Fruit fly (Drosophila melanogaster) whole organism, embryonic: ENCODE data around the gene shv.

Source experiments
- Asciz ChIP-seq: fragments of 200-800 bp; sonication (Bioruptor generic); optimal IDR thresholded peaks from 2 replicates; lab custom pipeline; 2017; ENCODE audit warnings: missing biosample characterization, mild to moderate bottlenecking, missing genetic modification characterization, missing genetic modification reagents
- CG10431 ChIP-seq: fragments of 200-800 bp; sonication (Bioruptor generic); optimal IDR thresholded peaks from 3 replicates; lab custom pipeline; 2018; ENCODE audit warnings: missing biosample characterization, mild to moderate bottlenecking, missing genetic modification characterization
- CG10462 ChIP-seq: fragments of 200-800 bp; sonication (Bioruptor generic); optimal IDR thresholded peaks from 2 replicates; lab custom pipeline; 2016; ENCODE audit warnings: missing biosample characterization, missing genetic modification characterization
- CG10565 ChIP-seq: fragments of 200-800 bp; sonication (Bioruptor generic); optimal IDR thresholded peaks from 3 replicates; lab custom pipeline; 2016; ENCODE audit warnings: missing biosample characterization, mild to moderate bottlenecking, missing genetic modification characterization
- CG11504 ChIP-seq: fragments of 200-800 bp; sonication (Bioruptor generic); optimal IDR thresholded peaks from 3 replicates; lab custom pipeline; 2019; ENCODE audit warnings: missing biosample characterization, mild to moderate bottlenecking, missing genetic modification characterization, moderate library complexity
- CG12391 ChIP-seq: fragments of 200-800 bp; sonication (Bioruptor generic); optimal IDR thresholded peaks from 3 replicates; lab custom pipeline; 2018; ENCODE audit warnings: missing biosample characterization, mild to moderate bottlenecking, missing genetic modification characterization, moderate library complexity
- CG12769 ChIP-seq: fragments of 200-800 bp; sonication (Bioruptor generic); optimal IDR thresholded peaks from 2 replicates; lab custom pipeline; 2019; ENCODE audit warnings: missing biosample characterization, mild to moderate bottlenecking, missing genetic modification characterization, moderate library complexity
- CG13123 ChIP-seq: fragments of 200-800 bp; sonication (Bioruptor generic); optimal IDR thresholded peaks from 2 replicates; lab custom pipeline; 2016; ENCODE audit warnings: missing biosample characterization, missing genetic modification characterization
- CG13287 ChIP-seq: fragments of 200-800 bp; sonication (Bioruptor generic); IDR thresholded peaks from 2 replicates; pipeline ENCODE4 v1.3.6; 2022; ENCODE audit warnings: missing biosample characterization, missing genetic modification characterization; ENCODE audit not compliant: partially characterized antibody
- CG17829 ChIP-seq: fragments of 200-800 bp; optimal IDR thresholded peaks from 2 replicates; lab custom pipeline; 2019; ENCODE audit warnings: missing biosample characterization, mild to moderate bottlenecking, missing genetic modification characterization, moderate library complexity
- CG18476 ChIP-seq: fragments of 200-800 bp; sonication (Bioruptor generic); optimal IDR thresholded peaks from 2 replicates; lab custom pipeline; 2016; ENCODE audit warnings: missing biosample characterization, mild to moderate bottlenecking, missing genetic modification characterization
- CG2712 ChIP-seq: fragments of 200-800 bp; optimal IDR thresholded peaks from 3 replicates; lab custom pipeline; 2019; ENCODE audit warnings: missing biosample characterization, mild to moderate bottlenecking, missing genetic modification characterization, moderate library complexity
- CG5245 ChIP-seq: fragments of 200-800 bp; sonication (Bioruptor generic); optimal IDR thresholded peaks from 3 replicates; lab custom pipeline; 2016; ENCODE audit warnings: missing biosample characterization, missing genetic modification characterization
- CG6254 ChIP-seq: fragments of 200-800 bp; sonication (Bioruptor generic); optimal IDR thresholded peaks from 3 replicates; lab custom pipeline; 2017; ENCODE audit warnings: mild to moderate bottlenecking, missing biosample characterization, missing genetic modification reagents, missing genetic modification characterization
- CG6813 ChIP-seq: fragments of 200-800 bp; sonication (Bioruptor generic); optimal IDR thresholded peaks from 2 replicates; lab custom pipeline; 2017; ENCODE audit warnings: missing biosample characterization, missing genetic modification characterization, mild to moderate bottlenecking, moderate library complexity, missing genetic modification reagents
- CG7556 ChIP-seq: fragments of 200-800 bp; sonication (Bioruptor generic); optimal IDR thresholded peaks from 2 replicates; lab custom pipeline; 2017; ENCODE audit warnings: missing biosample characterization, mild to moderate bottlenecking, missing genetic modification characterization
- CG9932 ChIP-seq: fragments of 200-800 bp; sonication (Bioruptor generic); IDR thresholded peaks from 2 replicates; pipeline ENCODE4 v1.3.6; 2022; ENCODE audit warnings: missing biosample characterization, missing genetic modification characterization
- CHES-1-like ChIP-seq: fragments of 200-800 bp; sonication (Bioruptor generic); optimal IDR thresholded peaks from 2 replicates; lab custom pipeline; 2016; ENCODE audit warnings: missing biosample characterization, missing genetic modification characterization
- Chrac-16 ChIP-seq: fragments of 200-800 bp; sonication (Bioruptor generic); optimal IDR thresholded peaks from 3 replicates; lab custom pipeline; 2016; ENCODE audit warnings: missing biosample characterization, missing genetic modification characterization
- CkIIα-i1 ChIP-seq: fragments of 200-800 bp; sonication (Bioruptor generic); IDR thresholded peaks from 2 replicates; pipeline ENCODE4 v1.3.6; 2022; ENCODE audit warnings: missing biosample characterization, missing genetic modification characterization
- CoRest ChIP-seq: fragments of 200-800 bp; sonication (Bioruptor generic); optimal IDR thresholded peaks from 3 replicates; lab custom pipeline; 2018; ENCODE audit warnings: missing biosample characterization, mild to moderate bottlenecking, missing genetic modification characterization, moderate library complexity
- D19B ChIP-seq: fragments of 200-800 bp; sonication (Bioruptor generic); optimal IDR thresholded peaks from 2 replicates; lab custom pipeline; 2017; ENCODE audit warnings: missing biosample characterization, mild to moderate bottlenecking, missing genetic modification characterization
- Dbx ChIP-seq: fragments of 200-800 bp; sonication (Bioruptor generic); IDR thresholded peaks from 3 replicates; pipeline ENCODE4 v1.3.6; 2022; ENCODE audit warnings: missing biosample characterization, missing genetic modification characterization
- Dek ChIP-seq: fragments of 200-800 bp; sonication (Bioruptor generic); optimal IDR thresholded peaks from 3 replicates; lab custom pipeline; 2019; ENCODE audit warnings: missing biosample characterization, mild to moderate bottlenecking, missing genetic modification characterization, moderate library complexity
- Eip74EF ChIP-seq, 2 experiments: fragments of 200-800 bp in 1 of 2; fragments of >200 bp in 1 of 2; sonication (Bioruptor generic) in 1 of 2; optimal IDR thresholded peaks; 2 replicates each; lab custom pipeline; 2017 to 2019; ENCODE audit warnings: missing biosample characterization in 2 of 2, missing genetic modification characterization in 2 of 2, mild to moderate bottlenecking in 1 of 2, moderate library complexity in 1 of 2
- HmgD ChIP-seq: fragments of 200-800 bp; sonication (Bioruptor generic); optimal IDR thresholded peaks from 3 replicates; lab custom pipeline; 2016; ENCODE audit warnings: missing biosample characterization, missing genetic modification characterization
- Hmr ChIP-seq: fragments of 200-800 bp; sonication (Bioruptor generic); optimal IDR thresholded peaks from 3 replicates; lab custom pipeline; 2017; ENCODE audit warnings: mild to moderate bottlenecking, missing biosample characterization, missing genetic modification reagents, missing genetic modification characterization
- Hr3 ChIP-seq: fragments of 200-800 bp; sonication (Bioruptor generic); optimal IDR thresholded peaks from 3 replicates; lab custom pipeline; 2016; ENCODE audit warnings: missing biosample characterization, missing genetic modification characterization
- Hr39 ChIP-seq: fragments of >200 bp; optimal IDR thresholded peaks from 2 replicates; lab custom pipeline; 2017
- Lhr ChIP-seq: fragments of 200-800 bp; sonication (Bioruptor generic); optimal IDR thresholded peaks from 3 replicates; lab custom pipeline; 2017; ENCODE audit warnings: mild to moderate bottlenecking, missing biosample characterization, missing genetic modification reagents, missing genetic modification characterization
- NK7.1 ChIP-seq: fragments of 200-800 bp; sonication (Bioruptor generic); optimal IDR thresholded peaks from 3 replicates; lab custom pipeline; 2016; ENCODE audit warnings: missing biosample characterization, missing genetic modification characterization
- Side ChIP-seq: fragments of 200-800 bp; sonication (Bioruptor generic); optimal IDR thresholded peaks from 2 replicates; lab custom pipeline; 2016; ENCODE audit warnings: missing biosample characterization, missing genetic modification characterization
- Taf1 ChIP-seq: fragments of 200-800 bp; sonication (Bioruptor generic); IDR thresholded peaks from 2 replicates; pipeline ENCODE4 v1.3.6; 2022; ENCODE audit warnings: missing biosample characterization, missing genetic modification characterization
- Xrp1 ChIP-seq: fragments of 200-800 bp; sonication (Bioruptor generic); IDR thresholded peaks from 2 replicates; pipeline ENCODE4 v1.3.6; 2022; ENCODE audit warnings: missing biosample characterization, missing genetic modification characterization
- al ChIP-seq: fragments of 200-800 bp; sonication (Bioruptor generic); IDR thresholded peaks from 2 replicates; pipeline ENCODE4 v1.3.6; 2022; ENCODE audit warnings: missing biosample characterization, missing genetic modification characterization
- ara ChIP-seq: fragments of 200-800 bp; sonication (Bioruptor generic); IDR thresholded peaks from 2 replicates; pipeline ENCODE4 v1.3.6; 2022; ENCODE audit warnings: missing biosample characterization, missing genetic modification characterization
- croc ChIP-seq: fragments of 200-800 bp; sonication (Bioruptor generic); conservative IDR thresholded peaks from 3 replicates; pipeline ENCODE4 v1.3.6; 2022; ENCODE audit warnings: missing biosample characterization, missing genetic modification characterization
- da ChIP-seq: fragments of 200-800 bp; sonication (Bioruptor generic); optimal IDR thresholded peaks from 2 replicates; lab custom pipeline; 2016; ENCODE audit warnings: missing biosample characterization, missing genetic modification characterization
- dimm ChIP-seq: fragments of 200-800 bp; sonication (Bioruptor generic); IDR thresholded peaks from 2 replicates; pipeline ENCODE4 v1.3.6; 2022; ENCODE audit warnings: missing biosample characterization, missing genetic modification characterization
- fd64A ChIP-seq: fragments of 200-800 bp; sonication (Bioruptor generic); optimal IDR thresholded peaks from 3 replicates; lab custom pipeline; 2018; ENCODE audit warnings: missing biosample characterization, mild to moderate bottlenecking, missing genetic modification characterization
- fru ChIP-seq: fragments of >200 bp; optimal IDR thresholded peaks from 2 replicates; lab custom pipeline; 2017
- gcm2 ChIP-seq: fragments of 200-800 bp; sonication (Bioruptor generic); optimal IDR thresholded peaks from 2 replicates; lab custom pipeline; 2016; ENCODE audit warnings: missing biosample characterization, missing genetic modification characterization
- gem ChIP-seq: fragments of 200-800 bp; sonication (Bioruptor generic); optimal IDR thresholded peaks from 2 replicates; lab custom pipeline; 2019; ENCODE audit warnings: missing biosample characterization, mild to moderate bottlenecking, missing genetic modification characterization, moderate library complexity
- her ChIP-seq: fragments of 200-800 bp; sonication (Bioruptor generic); optimal IDR thresholded peaks from 2 replicates; lab custom pipeline; 2016; ENCODE audit warnings: missing biosample characterization, missing genetic modification characterization
- ind ChIP-seq: fragments of 200-800 bp; sonication (Bioruptor generic); optimal IDR thresholded peaks from 3 replicates; lab custom pipeline; 2016; ENCODE audit warnings: missing biosample characterization, missing genetic modification characterization
- nmo ChIP-seq: fragments of 200-800 bp; sonication (Bioruptor generic); optimal IDR thresholded peaks from 2 replicates; lab custom pipeline; 2018; ENCODE audit warnings: missing biosample characterization, mild to moderate bottlenecking, missing genetic modification characterization, moderate library complexity
- pros ChIP-seq: fragments of 200-800 bp; sonication (Bioruptor generic); optimal IDR thresholded peaks from 3 replicates; lab custom pipeline; 2019; ENCODE audit warnings: missing biosample characterization, mild to moderate bottlenecking, missing genetic modification characterization, moderate library complexity
- slbo ChIP-seq: fragments of 200-800 bp; sonication (Bioruptor generic); IDR thresholded peaks from 2 replicates; pipeline ENCODE4 v1.3.6; 2022; ENCODE audit warnings: missing biosample characterization, missing genetic modification characterization
- usp ChIP-seq: fragments of >200 bp; optimal IDR thresholded peaks from 2 replicates; lab custom pipeline; 2017; ENCODE audit warnings: missing biosample characterization, missing genetic modification characterization
- vnd ChIP-seq: fragments of 200-800 bp; sonication (Bioruptor generic); IDR thresholded peaks from 3 replicates; pipeline ENCODE4 v1.3.6; 2022; ENCODE audit warnings: missing biosample characterization, missing genetic modification characterization; ENCODE audit not compliant: partially characterized antibody

shv gene

DNA sequence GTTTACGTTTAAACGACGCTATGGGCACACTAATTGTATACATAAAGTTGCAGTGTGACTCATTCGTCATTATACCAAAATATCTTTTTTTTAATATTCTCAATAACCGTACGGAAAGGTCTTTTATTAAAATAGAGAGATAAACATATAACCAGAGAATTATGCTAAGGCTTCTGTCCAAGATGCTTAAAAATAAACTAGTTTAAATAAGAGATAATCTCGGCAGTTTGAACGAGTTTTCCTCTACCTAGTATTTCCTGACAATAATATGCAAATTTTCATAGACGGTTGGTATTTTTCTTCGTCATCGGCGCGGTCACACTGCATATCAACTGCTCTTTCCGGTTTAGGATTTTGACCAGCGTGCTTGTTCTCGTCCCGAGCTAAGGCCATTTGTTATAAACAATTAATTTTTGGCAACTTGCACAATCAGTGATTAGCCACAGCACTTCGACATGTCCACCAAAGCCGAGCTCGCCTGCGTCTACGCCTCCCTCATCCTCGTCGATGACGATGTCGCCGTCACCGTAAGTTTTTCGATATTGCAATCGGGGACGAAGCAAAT, 33.2 kb upstream of the shv start, which contains the start of the genes CG13690 and RpLP1 (continued):
- TF ChIP-seq pros (GFP tag; lab: Kevin White, UChicago) (no peak), CG6813 (GFP tag; lab: Kevin White, UChicago) (peak; percentile 87), CG5245 (GFP tag; lab: Kevin White, UChicago) (no peak), CHES-1-like (GFP tag; lab: Kevin White, UChicago) (peak; percentile 76), CG9932 (GFP tag; lab: Robert Waterston, UW) (peak; percentile 49), CkIIα-i1 (GFP tag; lab: Robert Waterston, UW) (no peak), slbo (GFP tag; lab: Robert Waterston, UW) (peak; percentile 37; the same call in 1 of the 2 replicates), CG10565 (GFP tag; lab: Kevin White, UChicago) (peak; percentile 3), nmo (GFP tag; lab: Kevin White, UChicago) (peak; percentile 84), HmgD (GFP tag; lab: Kevin White, UChicago) (peak; percentile 51), NK7.1 (GFP tag; lab: Kevin White, UChicago) (peak; percentile 54), CG18476 (GFP tag; lab: Kevin White, UChicago) (peak; percentile 15), fru (lab: Kevin White, UChicago) (no peak), Dek (tag; lab: Kevin White, UChicago) (peak; percentile 61), vnd (GFP tag; lab: Robert Waterston, UW) (no peak), D19B (GFP tag; lab: Kevin White, UChicago) (peak; percentile 31), dimm (no peak), Chrac-16 (peak; percentile 28), CG12769 (tag; lab: Kevin White, UChicago) (peak; percentile 63), Eip74EF (GFP tag; optimal IDR thresholded peaks at IDR 0.05; lab: Kevin White, UChicago) (peak in 1 of 2 experiments; percentile 76), Asciz (peak; percentile 86), Side (GFP tag; lab: Kevin White, UChicago) (peak; percentile 75), croc (GFP tag; lab: Robert Waterston, UW) (no peak), gem (tag; lab: Kevin White, UChicago) (peak; percentile 65), her (GFP tag; lab: Kevin White, UChicago) (peak; percentile 66), Hr3 (GFP tag; lab: Kevin White, UChicago) (peak; percentile 1), CG11504 (tag; lab: Kevin White, UChicago) (peak; percentile 76), CoRest (peak; percentile 73), fd64A (GFP tag; lab: Kevin White, UChicago) (peak; percentile 70), CG17829 (tag; lab: Kevin White, UChicago) (peak; percentile 78), CG13123 (GFP tag; lab: Kevin White, UChicago) (no peak), ara (GFP tag; lab: Robert Waterston, UW) (peak; percentile 53; the same call in 1 of the 2 replicates), CG6254 (GFP tag; lab: Kevin White, UChicago) (peak; percentile 21), gcm2 (peak; percentile 62), CG13287 (peak; percentile 9; the same call in 1 of the 2 replicates), al (no peak), CG7556 (GFP tag; lab: Kevin White, UChicago) (peak; percentile 62), CG10431 (GFP tag; lab: Kevin White, UChicago) (peak; percentile 81), Dbx (GFP tag; lab: Robert Waterston, UW) (peak; percentile 48; the same call in 1 of the 3 replicates), CG10462 (GFP tag; lab: Kevin White, UChicago) (peak; percentile 36), Hmr (GFP tag; lab: Kevin White, UChicago) (peak; percentile 95), Xrp1 (GFP tag; lab: Robert Waterston, UW) (0 out of 2 replicates have a peak, but pooled peaks have one; percentile 34), da (GFP tag; lab: Kevin White, UChicago) (peak; percentile 32), Hr39 (lab: Kevin White, UChicago) (no peak), CG2712 (tag; lab: Kevin White, UChicago) (peak; percentile 82), ind (GFP tag; lab: Kevin White, UChicago) (peak; percentile 13), Taf1 (GFP tag; lab: Robert Waterston, UW) (0 out of 2 replicates have a peak, but pooled peaks have one; percentile 11), Lhr (GFP tag; lab: Kevin White, UChicago) (peak; percentile 84), usp (GFP tag; lab: Kevin White, UChicago) (no peak), CG12391 (tag; lab: Kevin White, UChicago) (peak; percentile 84)
